Worm (Caenorhabditis elegans) whole organism, late embryonic: Measurements from ENCODE around the gene cacn-1.

ENCODE experiments used
- ama-1 ChIP-seq: fragments of 150-350 bp; optimal IDR thresholded peaks from 2 replicates; lab custom pipeline; 2014
- ceh-2 ChIP-seq: sonication (generic microtip); optimal IDR thresholded peaks from 2 replicates; lab custom pipeline; 2016; ENCODE audit warnings: missing genotype, missing genetic modification characterization, missing compliant biosample characterization
- ceh-9 ChIP-seq: sonication (generic microtip); optimal IDR thresholded peaks from 2 replicates; lab custom pipeline; 2016; ENCODE audit warnings: mild to moderate bottlenecking, missing genetic modification characterization, inconsistent platforms, missing compliant biosample characterization
- elt-4 ChIP-seq: sonication (generic microtip); optimal IDR thresholded peaks from 2 replicates; lab custom pipeline; 2016; ENCODE audit warnings: missing genetic modification characterization, missing compliant biosample characterization
- gmeb-2 ChIP-seq: sonication (generic microtip); optimal IDR thresholded peaks from 2 replicates; lab custom pipeline; 2016; ENCODE audit warnings: missing genetic modification characterization, inconsistent platforms, missing compliant biosample characterization
- rnt-1 ChIP-seq: sonication (generic microtip); optimal IDR thresholded peaks from 2 replicates; lab custom pipeline; 2016; ENCODE audit warnings: missing genetic modification characterization, missing compliant biosample characterization
- sox-4 ChIP-seq: sonication (generic microtip); optimal IDR thresholded peaks from 2 replicates; lab custom pipeline; 2017; ENCODE audit warnings: mild to moderate bottlenecking, missing genetic modification characterization, inconsistent platforms, missing compliant biosample characterization

DNA sequence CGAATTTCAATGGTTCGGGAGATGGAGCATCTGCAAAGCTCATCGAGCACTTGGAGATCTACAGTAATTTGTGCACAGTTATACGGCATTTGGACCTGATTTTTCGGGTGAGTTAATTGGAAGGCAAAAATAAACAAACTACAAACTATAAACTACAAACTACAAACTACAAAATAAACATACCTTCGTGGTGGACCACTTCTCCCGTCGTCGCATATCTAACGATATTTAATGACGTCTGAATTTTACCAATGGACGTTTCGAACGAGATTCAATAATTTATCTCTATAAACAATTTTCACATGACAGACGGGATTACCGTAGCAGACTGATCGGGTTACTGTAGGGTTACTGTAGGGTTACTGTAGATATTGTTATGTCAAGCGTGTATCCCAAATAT is 35.8 kb downstream of the cacn-1 start:
- TF ChIP-seq elt-4 (tag; lab: Kevin White, UChicago) (no peak), rnt-1 (no peak), ceh-9 (tag; lab: Kevin White, UChicago) (no peak), sox-4 (tag; lab: Kevin White, UChicago) (no peak), gmeb-2 (tag; lab: Kevin White, UChicago) (no peak), ama-1 (lab: Kevin White, UChicago) (no peak), ceh-2 (no peak)
